Worm (Caenorhabditis elegans) whole organism, young adult: ENCODE data around the gene C46F4.3.

Source experiments
- B0035.1 ChIP-seq: sonication (generic microtip); optimal IDR thresholded peaks from 2 replicates; lab custom pipeline; 2016; ENCODE audit warnings: missing genetic modification characterization, mild to moderate bottlenecking, missing compliant biosample characterization, missing genotype, missing genetic modification reagents
- C17E4.6 ChIP-seq: fragments of 200-800 bp; sonication (Bioruptor generic); IDR thresholded peaks from 2 replicates; pipeline ENCODE4 v1.3.6; 2022; ENCODE audit warnings: missing genetic modification reagents, missing genetic modification characterization, missing compliant biosample characterization
- F22D6.2 ChIP-seq: sonication (generic microtip); optimal IDR thresholded peaks from 2 replicates; lab custom pipeline; 2016; ENCODE audit warnings: mild to moderate bottlenecking, missing genetic modification characterization, missing compliant biosample characterization
- F37B4.10 ChIP-seq: fragments of 200-800 bp; sonication (Bioruptor generic); IDR thresholded peaks from 2 replicates; pipeline ENCODE4 v1.3.6; 2022; ENCODE audit warnings: missing genetic modification characterization, missing compliant biosample characterization
- F39B2.1 ChIP-seq: fragments of 200-800 bp; sonication (Bioruptor generic); IDR thresholded peaks from 2 replicates; pipeline ENCODE4 v1.3.6; 2022; ENCODE audit warnings: missing genetic modification reagents, missing genetic modification characterization, missing compliant biosample characterization
- F52B5.7 ChIP-seq: sonication (generic microtip); optimal IDR thresholded peaks from 2 replicates; lab custom pipeline; 2016; ENCODE audit warnings: mild to moderate bottlenecking, missing genetic modification characterization, missing compliant biosample characterization
- F57A8.1 ChIP-seq: fragments of 200-800 bp; sonication (Bioruptor generic); optimal IDR thresholded peaks from 2 replicates; lab custom pipeline; 2018; ENCODE audit warnings: mild to moderate bottlenecking, missing genetic modification characterization, moderate library complexity, missing compliant biosample characterization
- K12H6.12 ChIP-seq: fragments of 200-800 bp; sonication (Bioruptor generic); optimal IDR thresholded peaks from 2 replicates; lab custom pipeline; 2018; ENCODE audit warnings: mild to moderate bottlenecking, missing genetic modification characterization, missing compliant biosample characterization
- Y53F4B.3 ChIP-seq: fragments of 200-800 bp; sonication (Bioruptor generic); IDR thresholded peaks from 2 replicates; pipeline ENCODE4 v1.3.6; 2022; ENCODE audit warnings: missing genetic modification reagents, missing genetic modification characterization, missing compliant biosample characterization
- akir-1 ChIP-seq: fragments of 200-800 bp; sonication (Bioruptor generic); optimal IDR thresholded peaks from 2 replicates; lab custom pipeline; 2018; ENCODE audit warnings: mild to moderate bottlenecking, missing genetic modification characterization, moderate library complexity, missing compliant biosample characterization
- ama-1 ChIP-seq, 3 experiments: fragments of 150-350 bp in 1 of 3; sonication (generic microtip) in 2 of 3; optimal IDR thresholded peaks; 2 replicates each; lab custom pipeline; 2014 to 2018; ENCODE audit warnings: missing biosample characterization in 2 of 3, missing genetic modification characterization in 2 of 3, missing genetic modification reagents in 2 of 3
- aptf-2 ChIP-seq: fragments of 200-800 bp; sonication (Bioruptor generic); conservative IDR thresholded peaks from 2 replicates; pipeline ENCODE4 v1.3.6; 2022; ENCODE audit warnings: missing genetic modification reagents, missing genetic modification characterization, missing compliant biosample characterization
- ccch-3 ChIP-seq: fragments of 200-800 bp; sonication (Bioruptor generic); optimal IDR thresholded peaks from 2 replicates; lab custom pipeline; 2018; ENCODE audit warnings: mild to moderate bottlenecking, missing genetic modification characterization, missing compliant biosample characterization
- cebp-1 ChIP-seq, 2 experiments: fragments of 200-800 bp in 1 of 2; sonication (Bioruptor generic) in 1 of 2; sonication (generic microtip) in 1 of 2; IDR thresholded peaks in 1 of 2; optimal IDR thresholded peaks in 1 of 2; 2 replicates each; pipeline versions ENCODE4 v1.3.6 to Lab custom; 2017 to 2022; ENCODE audit warnings: missing compliant biosample characterization in 2 of 2, missing genetic modification characterization in 2 of 2, mild to moderate bottlenecking in 1 of 2, missing genetic modification reagents in 1 of 2, moderate library complexity in 1 of 2
- cebp-2 ChIP-seq: fragments of 200-800 bp; sonication (Bioruptor generic); IDR thresholded peaks from 2 replicates; pipeline ENCODE4 v1.3.6; 2022; ENCODE audit warnings: missing genetic modification characterization, missing compliant biosample characterization
- ceh-100 ChIP-seq: fragments of 200-800 bp; sonication (Bioruptor generic); IDR thresholded peaks from 2 replicates; pipeline ENCODE4 v1.3.6; 2022; ENCODE audit warnings: missing genetic modification reagents, missing genetic modification characterization, missing compliant biosample characterization
- die-1 ChIP-seq: sonication (generic microtip); optimal IDR thresholded peaks from 2 replicates; lab custom pipeline; 2016; ENCODE audit warnings: missing genotype, mild to moderate bottlenecking, missing genetic modification characterization, missing compliant biosample characterization
- dox-1 ChIP-seq: fragments of 200-800 bp; sonication (Bioruptor generic); IDR thresholded peaks from 2 replicates; pipeline ENCODE4 v1.3.6; 2022; ENCODE audit warnings: missing genetic modification reagents, missing genetic modification characterization, missing compliant biosample characterization
- dpff-1 ChIP-seq: sonication (generic microtip); optimal IDR thresholded peaks from 2 replicates; lab custom pipeline; 2017; ENCODE audit warnings: mild to moderate bottlenecking, missing genetic modification characterization, missing compliant biosample characterization
- efl-1 ChIP-seq: fragments of 150-350 bp; optimal IDR thresholded peaks from 2 replicates; lab custom pipeline; 2014; ENCODE audit warnings: missing biosample characterization, missing genetic modification reagents, missing genetic modification characterization
- egl-18 ChIP-seq: fragments of 200-800 bp; sonication (Bioruptor generic); IDR thresholded peaks from 2 replicates; pipeline ENCODE4 v1.3.6; 2022; ENCODE audit warnings: missing genetic modification reagents, missing genetic modification characterization, missing compliant biosample characterization
- egrh-3 ChIP-seq: fragments of 200-800 bp; sonication (Bioruptor generic); IDR thresholded peaks from 2 replicates; pipeline ENCODE4 v1.3.6; 2022; ENCODE audit warnings: missing genetic modification reagents, missing genetic modification characterization, missing compliant biosample characterization
- ekl-4 ChIP-seq: fragments of 200-800 bp; sonication (Bioruptor generic); IDR thresholded peaks from 2 replicates; pipeline ENCODE4 v1.3.6; 2022; ENCODE audit warnings: missing genetic modification reagents, missing genetic modification characterization, missing compliant biosample characterization
- ets-4 ChIP-seq: fragments of 200-800 bp; sonication (Bioruptor generic); optimal IDR thresholded peaks from 2 replicates; lab custom pipeline; 2018; ENCODE audit warnings: mild to moderate bottlenecking, missing genetic modification characterization, missing compliant biosample characterization
- hlh-12 ChIP-seq: sonication (generic microtip); optimal IDR thresholded peaks from 2 replicates; lab custom pipeline; 2016; ENCODE audit warnings: missing genetic modification characterization, missing compliant biosample characterization
- hmg-1.2 ChIP-seq: fragments of 200-800 bp; sonication (Bioruptor generic); IDR thresholded peaks from 2 replicates; pipeline ENCODE4 v1.3.6; 2022; ENCODE audit warnings: missing genetic modification reagents, missing genetic modification characterization, missing compliant biosample characterization
- let-607 ChIP-seq, 2 experiments: fragments of 200-800 bp in 1 of 2; sonication (Bioruptor generic) in 1 of 2; sonication (generic microtip) in 1 of 2; optimal IDR thresholded peaks; 2 replicates each; lab custom pipeline; 2016 to 2018; ENCODE audit warnings: mild to moderate bottlenecking in 2 of 2, missing compliant biosample characterization in 2 of 2, missing genetic modification characterization in 2 of 2, moderate library complexity in 2 of 2, missing genotype in 1 of 2
- lir-1 ChIP-seq: fragments of 200-800 bp; sonication (Bioruptor generic); conservative IDR thresholded peaks from 2 replicates; pipeline ENCODE4 v1.3.6; 2022; ENCODE audit warnings: missing genetic modification reagents, missing genetic modification characterization, missing compliant biosample characterization
- madf-10 ChIP-seq: sonication (generic microtip); optimal IDR thresholded peaks from 2 replicates; lab custom pipeline; 2016; ENCODE audit warnings: mild to moderate bottlenecking, missing genetic modification characterization, missing compliant biosample characterization
- madf-6 ChIP-seq: fragments of 200-800 bp; sonication (Bioruptor generic); IDR thresholded peaks from 2 replicates; pipeline ENCODE4 v1.3.6; 2022; ENCODE audit warnings: missing genetic modification reagents, missing genetic modification characterization, missing compliant biosample characterization
- mcd-1 ChIP-seq: fragments of 200-800 bp; sonication (Bioruptor generic); IDR thresholded peaks from 2 replicates; pipeline ENCODE4 v1.3.6; 2022; ENCODE audit warnings: missing genetic modification reagents, missing genetic modification characterization, missing compliant biosample characterization
- nfya-2 ChIP-seq: fragments of 200-800 bp; sonication (Bioruptor generic); IDR thresholded peaks from 2 replicates; pipeline ENCODE4 v1.3.6; 2022; ENCODE audit warnings: missing genetic modification reagents, missing genetic modification characterization, missing compliant biosample characterization
- nfyb-1 ChIP-seq: fragments of 200-800 bp; sonication (Bioruptor generic); IDR thresholded peaks from 2 replicates; pipeline ENCODE4 v1.3.6; 2022; ENCODE audit warnings: missing genetic modification reagents, missing genetic modification characterization, missing compliant biosample characterization
- nhr-27 ChIP-seq: fragments of 200-800 bp; sonication (Bioruptor generic); optimal IDR thresholded peaks from 2 replicates; lab custom pipeline; 2018; ENCODE audit warnings: mild to moderate bottlenecking, missing genetic modification characterization, moderate library complexity, missing compliant biosample characterization
- nhr-90 ChIP-seq: sonication (generic microtip); optimal IDR thresholded peaks from 2 replicates; lab custom pipeline; 2016; ENCODE audit warnings: missing genotype, mild to moderate bottlenecking, missing genetic modification characterization, missing compliant biosample characterization
- pbrm-1 ChIP-seq: fragments of 200-800 bp; sonication (Bioruptor generic); IDR thresholded peaks from 2 replicates; pipeline ENCODE4 v1.3.6; 2022; ENCODE audit warnings: missing genetic modification reagents, missing genetic modification characterization, missing compliant biosample characterization
- pha-4 ChIP-seq: fragments of 150-350 bp; sonication (generic microtip); optimal IDR thresholded peaks from 2 replicates; lab custom pipeline; 2014; ENCODE audit warnings: missing biosample characterization, missing genetic modification reagents, missing genetic modification characterization
- rcor-1 ChIP-seq: fragments of 200-800 bp; sonication (Bioruptor generic); IDR thresholded peaks from 2 replicates; pipeline ENCODE4 v1.3.6; 2022; ENCODE audit warnings: missing genetic modification reagents, missing genetic modification characterization, missing compliant biosample characterization
- sea-2 ChIP-seq: fragments of 200-800 bp; sonication (Bioruptor generic); IDR thresholded peaks from 2 replicates; pipeline ENCODE4 v1.3.6; 2022; ENCODE audit warnings: missing genetic modification characterization, missing compliant biosample characterization
- somi-1 ChIP-seq: fragments of 200-800 bp; sonication (Bioruptor generic); optimal IDR thresholded peaks from 2 replicates; lab custom pipeline; 2018; ENCODE audit warnings: mild to moderate bottlenecking, missing genetic modification characterization, missing compliant biosample characterization
- unc-62 ChIP-seq: fragments of 150-350 bp; optimal IDR thresholded peaks from 2 replicates; lab custom pipeline; 2014; ENCODE audit warnings: missing biosample characterization, missing genetic modification reagents, missing genetic modification characterization
- xnd-1 ChIP-seq: sonication (generic microtip); optimal IDR thresholded peaks from 2 replicates; lab custom pipeline; 2016; ENCODE audit warnings: missing genotype, missing genetic modification reagents, missing genetic modification characterization, missing compliant biosample characterization
- zfh-2 ChIP-seq: fragments of 200-800 bp; sonication (Bioruptor generic); conservative IDR thresholded peaks from 2 replicates; pipeline ENCODE4 v1.3.6; 2022; ENCODE audit warnings: missing genetic modification reagents, missing genetic modification characterization, missing compliant biosample characterization
- zim-3 ChIP-seq: sonication (generic microtip); optimal IDR thresholded peaks from 2 replicates; lab custom pipeline; 2017; ENCODE audit warnings: mild to moderate bottlenecking, missing genetic modification characterization, moderate library complexity, missing compliant biosample characterization
- ztf-18 ChIP-seq: sonication (generic microtip); optimal IDR thresholded peaks from 2 replicates; lab custom pipeline; 2016; ENCODE audit warnings: missing genotype, mild to moderate bottlenecking, missing genetic modification characterization, missing compliant biosample characterization
- ztf-26 ChIP-seq: sonication (generic microtip); optimal IDR thresholded peaks from 2 replicates; lab custom pipeline; 2017; ENCODE audit warnings: missing genetic modification characterization, missing compliant biosample characterization

Gene C46F4.3

DNA sequence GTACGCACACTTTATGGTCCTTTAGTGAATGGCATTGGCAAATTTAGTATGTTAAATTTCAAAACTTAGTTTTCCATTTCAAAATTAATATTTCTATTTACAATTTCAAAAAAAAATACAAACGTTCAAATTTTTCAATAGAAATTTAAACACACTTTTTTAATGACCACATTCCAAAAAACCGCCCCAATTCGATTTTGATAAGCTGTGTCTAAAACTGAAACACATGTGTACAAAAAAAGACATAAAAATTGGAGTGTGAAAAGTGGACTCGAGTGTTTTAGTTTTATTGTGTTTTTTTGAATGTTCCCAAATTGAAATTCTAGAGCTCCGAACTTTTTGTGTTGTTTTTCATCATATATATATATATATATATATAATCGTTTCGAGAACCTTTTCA lies 40.2 kb downstream of the C46F4.3 start:
- TF ChIP-seq F39B2.1 (GFP tag; lab: Robert Waterston, UW) (no peak), zim-3 (no peak), K12H6.12 (tag; lab: Kevin White, UChicago) (no peak), hlh-12 (tag; lab: Kevin White, UChicago) (no peak), egl-18 (GFP tag; lab: Robert Waterston, UW) (no peak)

DNA sequence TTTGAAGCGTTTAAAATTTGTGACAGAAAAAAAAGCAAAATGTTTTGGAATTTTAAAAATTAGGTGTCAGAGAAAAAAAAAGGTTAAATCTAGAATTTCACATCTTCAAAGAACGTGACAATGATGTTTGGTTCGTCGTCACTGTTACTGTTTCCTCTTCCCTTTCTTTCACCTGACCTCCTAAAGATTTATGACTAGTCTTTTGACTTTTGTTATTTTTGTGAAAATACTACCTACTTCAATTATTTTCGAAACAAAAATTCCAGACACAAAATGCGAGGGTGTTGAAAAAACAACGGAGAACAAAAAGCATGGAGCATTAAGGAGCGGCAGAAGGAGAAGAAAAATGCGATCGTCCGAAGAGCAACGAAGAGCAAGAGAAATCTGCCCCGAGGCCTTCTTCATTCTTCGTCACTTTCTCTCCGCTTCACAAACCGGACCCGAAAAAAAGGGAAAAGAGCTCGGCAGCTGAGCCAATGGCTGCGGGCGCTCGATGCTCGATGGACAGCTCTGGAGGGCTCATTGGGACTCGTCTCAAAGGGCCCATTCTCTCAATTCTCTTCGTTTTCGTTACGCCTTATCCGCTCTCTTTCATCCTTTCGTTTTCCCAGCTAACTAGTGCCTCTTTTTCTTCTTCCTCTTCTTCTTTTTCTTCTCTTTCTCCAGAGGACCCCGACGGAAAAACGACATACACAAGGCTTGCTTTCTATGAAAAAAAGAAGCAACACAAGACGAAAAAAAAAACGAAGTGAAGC lies 40.8 kb downstream of the C46F4.3 start:
- no peak for TF ChIP-seq efl-1 (GFP tag; lab: Kevin White, UChicago)
- TF ChIP-seq lir-1 (GFP tag; lab: Robert Waterston, UW), result no peak
- no peak for TF ChIP-seq die-1
- TF ChIP-seq ekl-4 (GFP tag; lab: Robert Waterston, UW), result no peak
- no peak for TF ChIP-seq ccch-3 (GFP tag; lab: Kevin White, UChicago)
- no peak for TF ChIP-seq ceh-100 (GFP tag; lab: Robert Waterston, UW)
- peak; percentile 27; the same call in 1 of the 2 replicates for TF ChIP-seq dox-1 (GFP tag; lab: Robert Waterston, UW)
- TF ChIP-seq madf-10 (tag; lab: Kevin White, UChicago), result no peak
- TF ChIP-seq mcd-1, result peak; percentile 42; the same call in 1 of the 2 replicates
- no peak for TF ChIP-seq ztf-26 (tag; lab: Kevin White, UChicago)
- no peak for TF ChIP-seq F57A8.1
- TF ChIP-seq hmg-1.2 (GFP tag; lab: Robert Waterston, UW), result no peak
- TF ChIP-seq ztf-18, result no peak
- no peak for TF ChIP-seq ama-1 (optimal IDR thresholded peaks at IDR 0.05; lab: Kevin White, UChicago)
- no peak for TF ChIP-seq ama-1 (GFP tag; optimal IDR thresholded peaks at IDR 0.05; lab: Kevin White, UChicago)
- TF ChIP-seq cebp-1 (GFP tag; IDR thresholded peaks at IDR 0.05; lab: Robert Waterston, UW), result no peak
- TF ChIP-seq cebp-1 (tag; optimal IDR thresholded peaks at IDR 0.05; lab: Kevin White, UChicago), result peak; percentile 26
- TF ChIP-seq nfyb-1, result 0 out of 2 replicates have a peak, but pooled peaks have one; percentile 37
- no peak for TF ChIP-seq aptf-2
- TF ChIP-seq somi-1 (GFP tag; lab: Kevin White, UChicago), result peak; percentile 7
- peak; percentile 62; the same call in 1 of the 2 replicates for TF ChIP-seq egrh-3
- TF ChIP-seq pbrm-1 (GFP tag; lab: Robert Waterston, UW), result no peak
- TF ChIP-seq Y53F4B.3, result no peak
- peak; percentile 92 for TF ChIP-seq zfh-2 (GFP tag; lab: Robert Waterston, UW)
- no peak for TF ChIP-seq C17E4.6 (GFP tag; lab: Robert Waterston, UW)
- TF ChIP-seq rcor-1 (GFP tag; lab: Robert Waterston, UW), result 0 out of 2 replicates have a peak, but pooled peaks have one; percentile 13
- no peak for TF ChIP-seq cebp-2
- TF ChIP-seq let-607 (tag; optimal IDR thresholded peaks at IDR 0.05; lab: Kevin White, UChicago), result no peak
- TF ChIP-seq F37B4.10 (GFP tag; lab: Robert Waterston, UW), result no peak
- TF ChIP-seq akir-1 (GFP tag; lab: Kevin White, UChicago), result no peak
- no peak for TF ChIP-seq madf-6 (GFP tag; lab: Robert Waterston, UW)
- TF ChIP-seq K12H6.12 (tag; lab: Kevin White, UChicago), result peak; percentile 50
- TF ChIP-seq nhr-27, result no peak
- TF ChIP-seq ets-4 (GFP tag; lab: Kevin White, UChicago), result no peak
- TF ChIP-seq pha-4 (tag; lab: Kevin White, UChicago), result no peak
- no peak for TF ChIP-seq nfya-2 (GFP tag; lab: Robert Waterston, UW)
- no peak for TF ChIP-seq unc-62 (GFP tag; lab: Kevin White, UChicago)
- TF ChIP-seq B0035.1 (tag; lab: Kevin White, UChicago), result no peak
- TF ChIP-seq F22D6.2, result no peak
- no peak for TF ChIP-seq dpff-1 (tag; lab: Kevin White, UChicago)
- TF ChIP-seq nhr-90, result no peak
- no peak for TF ChIP-seq F52B5.7 (tag; lab: Kevin White, UChicago)
- no peak for TF ChIP-seq xnd-1
- TF ChIP-seq sea-2 (GFP tag; lab: Robert Waterston, UW), result no peak
